Worm (Caenorhabditis elegans) whole organism, mixed stage, embryonic: Measurements from ENCODE around the gene ZK856.11.

Source experiments
- bed-3 ChIP-seq: fragments of 200-800 bp; sonication (Bioruptor generic); optimal IDR thresholded peaks from 3 replicates; lab custom pipeline; 2018; ENCODE audit warnings: mild to moderate bottlenecking, missing genetic modification characterization, moderate library complexity, missing compliant biosample characterization
- flh-1 ChIP-seq: fragments of 200-800 bp; sonication (Bioruptor generic); optimal IDR thresholded peaks from 2 replicates; lab custom pipeline; 2018; ENCODE audit warnings: mild to moderate bottlenecking, missing genetic modification characterization, moderate library complexity, missing compliant biosample characterization
- mep-1 ChIP-seq: fragments of 150-350 bp; optimal IDR thresholded peaks from 2 replicates; lab custom pipeline; 2017; ENCODE audit warnings: missing biosample characterization, missing genetic modification reagents, missing genetic modification characterization, inconsistent platforms
- nhr-12 ChIP-seq: fragments of 150-350 bp; optimal IDR thresholded peaks from 2 replicates; lab custom pipeline; 2014; ENCODE audit warnings: missing biosample characterization, missing genetic modification characterization
- nhr-237 ChIP-seq: fragments of 150-350 bp; optimal IDR thresholded peaks from 2 replicates; lab custom pipeline; 2014; ENCODE audit warnings: missing biosample characterization, missing genetic modification characterization
- nhr-28 ChIP-seq: fragments of 150-350 bp; optimal IDR thresholded peaks from 2 replicates; lab custom pipeline; 2014; ENCODE audit warnings: missing biosample characterization, missing genetic modification characterization
- nhr-76 ChIP-seq: sonication (generic microtip); optimal IDR thresholded peaks from 2 replicates; lab custom pipeline; 2017; ENCODE audit warnings: missing biosample characterization, missing genetic modification characterization
- pha-4 ChIP-seq: fragments of 150-350 bp; optimal IDR thresholded peaks from 2 replicates; lab custom pipeline; 2018; ENCODE audit warnings: missing biosample characterization, missing genetic modification reagents, missing genetic modification characterization
- unc-39 ChIP-seq: fragments of 150-350 bp; optimal IDR thresholded peaks from 2 replicates; lab custom pipeline; 2014; ENCODE audit warnings: missing biosample characterization, missing genetic modification characterization
- unc-62 ChIP-seq: fragments of 150-350 bp; optimal IDR thresholded peaks from 2 replicates; lab custom pipeline; 2014; ENCODE audit warnings: missing biosample characterization, missing genetic modification reagents, missing genetic modification characterization

ce11 chrV:10182984-10183383 lies 21.8 kb downstream of the ZK856.11 start, which contains the start of gene ZK856.4:
- no peak for TF ChIP-seq unc-39 (tag; lab: Kevin White, UChicago)
- TF ChIP-seq unc-62 (GFP tag; lab: Kevin White, UChicago): no peak
- no peak for TF ChIP-seq nhr-12 (tag; lab: Kevin White, UChicago)
- TF ChIP-seq mep-1 (tag; lab: Kevin White, UChicago): no peak
- TF ChIP-seq nhr-237 (tag; lab: Kevin White, UChicago): no peak
- no peak for TF ChIP-seq nhr-76 (tag; lab: Kevin White, UChicago)
- TF ChIP-seq pha-4 (tag; lab: Kevin White, UChicago): no peak
- no peak for TF ChIP-seq nhr-28
- no peak for TF ChIP-seq flh-1
- no peak for TF ChIP-seq bed-3 (GFP tag; lab: Kevin White, UChicago)
